Worm (Caenorhabditis elegans): ENCODE data around the gene Y41D4A.3.

DNA sequence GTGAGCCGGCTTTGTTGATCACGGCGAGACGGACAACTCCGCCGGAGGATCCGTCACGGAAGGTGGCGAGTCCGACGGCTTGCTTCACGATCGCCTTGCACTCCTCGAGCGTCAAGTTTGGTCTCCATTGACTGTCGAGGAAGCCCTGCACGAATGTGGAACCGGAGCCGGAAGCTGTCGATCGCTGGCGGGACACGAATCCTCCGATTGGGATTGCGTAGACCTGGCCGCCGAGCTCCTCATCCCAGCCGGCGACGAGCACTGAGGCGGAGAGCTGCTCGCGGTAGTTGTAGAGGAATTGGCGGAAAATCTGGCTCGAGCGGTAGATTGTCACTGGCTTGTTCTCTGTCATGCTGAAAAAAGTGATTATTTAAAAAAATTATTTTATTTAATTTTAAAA is 44.6 kb upstream of the Y41D4A.3 start:
- TF ChIP-seq ZK337.2 (GFP tag; IDR thresholded peaks at IDR 0.05) (no peak), lir-3 (tag; optimal IDR thresholded peaks at IDR 0.05) (no peak), zag-1 (tag; optimal IDR thresholded peaks at IDR 0.05) (no peak), egl-27 (tag; optimal IDR thresholded peaks at IDR 0.05) (no peak), fkh-10 (GFP tag; optimal IDR thresholded peaks at IDR 0.05) (no peak), Y48G9A.11 (GFP tag; IDR thresholded peaks at IDR 0.05) (no peak)

Data from whole organism, L4 larva.